Fruit fly (Drosophila melanogaster) Kc167 (cell line): ENCODE results near the gene Mur18B.

Experiments used
- Myc ChIP-seq: fragments of >200 bp; optimal IDR thresholded peaks from 2 replicates; lab custom pipeline; 2017; ENCODE audit warnings: missing external identifiers
- Sin3A ChIP-seq: fragments of >200 bp; optimal IDR thresholded peaks from 2 replicates; lab custom pipeline; 2018; ENCODE audit warnings: missing external identifiers
- h ChIP-seq: fragments of >200 bp; optimal IDR thresholded peaks from 3 replicates; lab custom pipeline; 2018; ENCODE audit warnings: missing external identifiers
- insv ChIP-seq: fragments of >200 bp; optimal IDR thresholded peaks from 3 replicates; lab custom pipeline; 2018; ENCODE audit warnings: missing external identifiers
- psq ChIP-seq: fragments of >200 bp; optimal IDR thresholded peaks from 2 replicates; lab custom pipeline; 2017; ENCODE audit warnings: missing external identifiers
- ttk ChIP-seq: sonication (Bioruptor generic); optimal IDR thresholded peaks from 2 replicates; lab custom pipeline; 2017; ENCODE audit warnings: missing external identifiers

Mur18B gene

DNA sequence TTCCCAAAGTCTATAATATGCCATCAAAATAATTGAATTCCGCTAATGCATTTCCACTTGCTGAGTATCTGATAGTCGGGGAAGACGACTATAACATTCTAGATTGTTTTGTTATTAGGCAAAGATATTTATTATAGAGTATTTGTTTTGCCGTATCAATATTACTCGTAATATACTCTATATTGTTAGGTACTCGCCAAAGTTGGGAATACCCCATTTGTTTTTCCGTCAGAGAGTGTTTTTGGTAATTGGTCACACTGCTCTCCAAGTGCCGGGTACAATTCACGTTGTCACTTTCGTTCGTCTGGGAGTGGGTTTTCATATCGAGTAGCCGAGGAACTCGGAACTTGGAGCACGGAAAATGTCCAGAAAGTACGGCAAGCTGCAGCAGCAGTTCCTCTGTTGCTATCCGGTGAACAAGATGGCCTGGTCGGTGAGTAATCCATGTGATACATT, 30.4 kb downstream of the Mur18B start, which contains the start of gene CG7889:
CG7889 (plus strand) TSS at position 253 of the 456 bp plus-strand sequence.
- no peak for TF ChIP-seq Sin3A (lab: Kevin White, UChicago)
- TF ChIP-seq Myc, result no peak
- no peak for TF ChIP-seq psq (lab: Kevin White, UChicago)
- no peak for TF ChIP-seq h (lab: Kevin White, UChicago)
- no peak for TF ChIP-seq ttk
- TF ChIP-seq insv (lab: Kevin White, UChicago), result no peak

dm6 chrX:19247200-19248052, 34.4 kb downstream of the Mur18B start, which contains the start of gene CG7992:
Gene CG7992, minus strand, starts transcription at chrX:19247250.
- TF ChIP-seq Sin3A (lab: Kevin White, UChicago) (no peak), insv (lab: Kevin White, UChicago) (no peak), Myc (no peak), ttk (no peak), psq (lab: Kevin White, UChicago) (no peak), h (lab: Kevin White, UChicago) (no peak)

dm6 chrX:19248426-19249217, 35.6 kb downstream of the Mur18B start, which contains the start of gene Hs3st-B:
Gene Hs3st-B, plus strand, starts transcription at chrX:19248639.
- no peak for TF ChIP-seq Myc
- no peak for TF ChIP-seq h (lab: Kevin White, UChicago)
- TF ChIP-seq psq (lab: Kevin White, UChicago), result no peak
- TF ChIP-seq ttk, result no peak
- TF ChIP-seq insv (lab: Kevin White, UChicago), result no peak
- TF ChIP-seq Sin3A (lab: Kevin White, UChicago), result no peak

DNA sequence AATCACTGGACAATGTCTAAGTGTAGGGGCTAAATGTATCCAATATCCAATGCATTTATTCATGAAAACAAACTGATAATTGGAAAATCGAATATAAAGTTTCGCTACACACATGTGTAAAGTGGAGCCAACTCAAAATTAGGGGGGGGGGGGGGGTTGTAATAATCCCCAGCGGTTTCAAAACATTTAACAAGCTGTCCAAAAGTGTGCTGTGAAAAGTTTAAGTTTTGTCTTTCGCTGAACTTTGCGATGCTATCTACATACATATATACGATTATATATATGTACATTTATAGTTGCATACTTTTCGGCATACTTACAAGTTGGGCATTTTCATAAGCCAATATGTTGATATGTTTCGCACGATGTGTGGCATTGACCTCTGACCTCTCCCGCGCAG, 36.3 kb downstream of the Mur18B start:
- no peak for TF ChIP-seq Myc
- TF ChIP-seq psq (lab: Kevin White, UChicago), result no peak
- no peak for TF ChIP-seq insv (lab: Kevin White, UChicago)
- TF ChIP-seq h (lab: Kevin White, UChicago), result no peak
- no peak for TF ChIP-seq Sin3A (lab: Kevin White, UChicago)
- no peak for TF ChIP-seq ttk

DNA sequence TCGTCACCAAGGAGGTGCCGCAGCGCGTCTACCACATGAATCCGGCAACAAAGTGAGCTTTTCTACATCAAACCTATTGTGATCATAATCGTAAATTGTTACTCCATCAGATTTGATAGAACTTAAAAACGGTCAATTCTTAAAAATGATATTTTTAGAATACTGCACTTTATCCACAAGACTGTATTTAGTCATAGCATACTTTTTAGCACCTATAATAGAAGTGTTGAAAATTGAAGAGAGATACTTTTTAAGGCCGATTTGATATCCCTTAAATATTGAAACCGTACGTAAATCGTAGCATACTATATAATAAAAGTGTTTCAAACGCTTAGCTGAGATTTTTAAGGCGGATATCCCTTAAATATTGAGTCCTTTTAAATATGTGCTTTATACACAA, 37.1 kb downstream of the Mur18B start:
- TF ChIP-seq h (lab: Kevin White, UChicago), result no peak
- no peak for TF ChIP-seq Myc
- no peak for TF ChIP-seq ttk

DNA sequence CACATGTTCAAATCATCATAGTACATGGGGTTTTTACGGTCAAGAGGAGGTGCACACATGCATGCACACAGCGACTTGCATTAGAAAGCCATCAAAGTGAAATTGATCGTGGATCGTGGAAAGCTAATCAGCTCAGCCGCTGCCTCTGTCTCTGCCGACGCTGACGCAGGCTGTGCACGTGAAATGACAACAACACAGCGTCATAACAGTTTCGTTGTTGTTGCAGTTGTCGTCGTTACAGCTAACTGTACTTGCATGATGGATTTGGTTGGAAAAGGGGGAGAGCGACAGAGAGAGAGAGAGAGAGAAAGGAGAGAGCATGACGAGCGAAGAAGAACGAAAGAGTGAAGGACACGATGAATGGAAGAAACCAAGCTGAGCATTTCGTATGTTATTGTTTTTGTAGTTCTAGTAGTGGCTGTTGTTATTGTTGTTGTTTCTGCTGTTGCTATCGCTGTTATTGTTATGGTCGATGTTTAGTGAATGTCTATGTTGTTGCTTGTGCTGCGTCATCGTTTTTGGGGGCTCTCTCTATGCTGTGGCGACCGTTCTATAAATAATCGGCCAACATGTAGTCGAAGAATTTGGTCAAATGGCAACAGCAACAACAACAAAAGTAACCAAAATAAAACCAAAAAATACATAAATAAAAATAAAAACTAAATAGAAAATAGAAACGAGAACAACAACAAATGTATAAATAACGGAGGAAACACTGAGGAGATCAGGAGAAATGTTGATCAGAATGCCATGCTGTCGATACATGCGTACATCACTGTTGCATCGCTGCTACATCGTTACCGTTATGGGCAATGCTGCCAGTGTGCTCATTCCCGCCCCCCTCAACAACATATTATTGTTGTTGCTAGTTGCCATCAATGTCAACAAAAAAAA, 47.0 kb downstream of the Mur18B start:
- no peak for TF ChIP-seq Myc
- TF ChIP-seq h (lab: Kevin White, UChicago), result no peak
- no peak for TF ChIP-seq insv (lab: Kevin White, UChicago)
- no peak for TF ChIP-seq ttk
- TF ChIP-seq psq (lab: Kevin White, UChicago), result no peak
- TF ChIP-seq Sin3A (lab: Kevin White, UChicago), result no peak

dm6 chrX:19260696-19260989, 47.6 kb downstream of the Mur18B start:
- no peak for TF ChIP-seq psq (lab: Kevin White, UChicago)
- TF ChIP-seq ttk, result no peak
- no peak for TF ChIP-seq Sin3A (lab: Kevin White, UChicago)
- TF ChIP-seq Myc, result no peak
- TF ChIP-seq h (lab: Kevin White, UChicago), result no peak

- TF ChIP-seq insv (lab: Kevin White, UChicago) (no peak), Myc (no peak), Sin3A (lab: Kevin White, UChicago) (no peak), h (lab: Kevin White, UChicago) (no peak), psq (lab: Kevin White, UChicago) (no peak), ttk (no peak)
Measured at dm6 chrX:19261071-19261470, 48.0 kb downstream of the Mur18B start, which contains the start of gene rictor. Gene rictor, minus strand, starts transcription at chrX:19261240.

- no peak for TF ChIP-seq insv (lab: Kevin White, UChicago)
- TF ChIP-seq h (lab: Kevin White, UChicago), result no peak
- no peak for TF ChIP-seq psq (lab: Kevin White, UChicago)
- no peak for TF ChIP-seq Myc
- no peak for TF ChIP-seq ttk
- no peak for TF ChIP-seq Sin3A (lab: Kevin White, UChicago)
Measured at dm6 chrX:19261528-19262102, 48.6 kb downstream of the Mur18B start, which contains the start of gene Vav. Gene Vav, plus strand, starts transcription at chrX:19261820.

DNA sequence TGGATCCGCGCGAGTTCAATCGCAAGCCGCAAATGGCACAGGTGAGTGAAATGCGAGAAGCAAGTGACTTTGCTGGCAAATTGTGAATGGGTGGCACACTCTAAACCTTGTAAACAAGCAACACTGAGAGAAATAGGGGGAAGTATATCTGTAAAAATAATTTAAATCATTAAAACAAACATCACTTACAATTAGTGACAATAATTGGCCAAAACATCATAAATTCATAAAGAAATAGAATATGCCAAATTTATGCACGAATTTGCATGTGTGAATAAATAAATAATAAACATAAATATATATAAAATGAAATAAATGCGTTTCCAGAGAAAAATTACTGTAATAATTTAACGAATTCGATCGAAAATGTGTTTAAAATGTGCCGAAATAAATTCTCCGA, 49.5 kb downstream of the Mur18B start:
- no peak for TF ChIP-seq Myc
- TF ChIP-seq h (lab: Kevin White, UChicago), result no peak
- no peak for TF ChIP-seq ttk
- TF ChIP-seq Sin3A (lab: Kevin White, UChicago), result no peak
- TF ChIP-seq psq (lab: Kevin White, UChicago), result no peak
- TF ChIP-seq insv (lab: Kevin White, UChicago), result no peak

- TF ChIP-seq ttk (no peak), h (lab: Kevin White, UChicago) (no peak), Myc (no peak), psq (lab: Kevin White, UChicago) (no peak), insv (lab: Kevin White, UChicago) (no peak), Sin3A (lab: Kevin White, UChicago) (no peak)
Measured at dm6 chrX:19264396-19264795, 51.3 kb downstream of the Mur18B start.
